Worm (Caenorhabditis elegans) whole organism, late embryonic: Measurements from ENCODE around the gene K02E2.11.

Source experiments
- ama-1 ChIP-seq: fragments of 150-350 bp; optimal IDR thresholded peaks from 2 replicates; lab custom pipeline; 2014
- pag-3 ChIP-seq: sonication (generic microtip); optimal IDR thresholded peaks from 2 replicates; lab custom pipeline; 2016; ENCODE audit warnings: missing compliant biosample characterization, missing genetic modification characterization, borderline replicate concordance
- rnt-1 ChIP-seq: sonication (generic microtip); optimal IDR thresholded peaks from 2 replicates; lab custom pipeline; 2016; ENCODE audit warnings: missing genetic modification characterization, missing compliant biosample characterization

DNA sequence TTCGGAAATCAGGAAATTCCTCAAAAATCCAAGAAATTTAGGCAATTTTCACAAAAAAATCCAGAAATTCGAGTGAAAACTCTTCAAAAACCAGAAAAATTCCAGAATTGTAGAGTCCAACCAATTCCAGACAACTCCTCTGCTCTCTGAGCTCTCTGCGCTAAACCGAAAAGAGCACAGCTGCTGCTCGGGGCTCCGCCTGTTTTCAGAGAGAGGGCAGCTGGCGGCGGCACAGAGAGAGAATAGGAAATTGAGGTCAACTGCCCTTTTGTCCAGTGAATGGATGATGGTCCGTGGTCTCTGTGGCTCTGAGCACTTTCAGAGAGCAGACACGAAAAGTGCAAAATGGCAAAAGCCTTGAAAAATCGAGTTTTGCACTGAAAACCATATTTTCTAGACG lies 25.9 kb downstream of the K02E2.11 start:
- TF ChIP-seq ama-1 (lab: Kevin White, UChicago) (no peak), rnt-1 (tag; lab: Kevin White, UChicago) (no peak), pag-3 (tag; lab: Kevin White, UChicago) (no peak)
